Fruit fly (Drosophila melanogaster) whole organism, embryonic: ENCODE measurements around the gene IntS4.

Experiments
- Abd-B ChIP-seq: fragments of 200-800 bp; sonication (Bioruptor generic); optimal IDR thresholded peaks from 2 replicates; lab custom pipeline; 2018; ENCODE audit warnings: missing biosample characterization, mild to moderate bottlenecking, missing genetic modification characterization, moderate library complexity
- CG12744 ChIP-seq: fragments of 200-800 bp; sonication (Bioruptor generic); optimal IDR thresholded peaks from 2 replicates; lab custom pipeline; 2016; ENCODE audit warnings: missing biosample characterization, missing genetic modification characterization
- CG15269 ChIP-seq: fragments of 200-800 bp; sonication (Bioruptor generic); optimal IDR thresholded peaks from 2 replicates; lab custom pipeline; 2018; ENCODE audit warnings: missing biosample characterization, mild to moderate bottlenecking, missing genetic modification characterization, moderate library complexity
- CG15479 ChIP-seq: fragments of 200-800 bp; sonication (Bioruptor generic); optimal IDR thresholded peaks from 3 replicates; lab custom pipeline; 2019; ENCODE audit warnings: missing biosample characterization, mild to moderate bottlenecking, missing genetic modification characterization, moderate library complexity
- CG6272 ChIP-seq: fragments of 200-800 bp; sonication (Bioruptor generic); IDR thresholded peaks from 2 replicates; pipeline ENCODE4 v1.3.6; 2022; ENCODE audit warnings: missing biosample characterization, missing genetic modification characterization
- CG7987 ChIP-seq: fragments of 200-800 bp; sonication (Bioruptor generic); optimal IDR thresholded peaks from 2 replicates; lab custom pipeline; 2018; ENCODE audit warnings: missing biosample characterization, mild to moderate bottlenecking, missing genetic modification characterization, moderate library complexity
- CG9932 ChIP-seq: fragments of 200-800 bp; sonication (Bioruptor generic); IDR thresholded peaks from 2 replicates; pipeline ENCODE4 v1.3.6; 2022; ENCODE audit warnings: missing biosample characterization, missing genetic modification characterization
- D19B ChIP-seq: fragments of 200-800 bp; sonication (Bioruptor generic); optimal IDR thresholded peaks from 2 replicates; lab custom pipeline; 2017; ENCODE audit warnings: missing biosample characterization, mild to moderate bottlenecking, missing genetic modification characterization
- Hr3 ChIP-seq: fragments of 200-800 bp; sonication (Bioruptor generic); optimal IDR thresholded peaks from 3 replicates; lab custom pipeline; 2016; ENCODE audit warnings: missing biosample characterization, missing genetic modification characterization
- Jarid2 ChIP-seq: fragments of 200-800 bp; sonication (Bioruptor generic); optimal IDR thresholded peaks from 3 replicates; lab custom pipeline; 2017; ENCODE audit warnings: mild to moderate bottlenecking, missing biosample characterization, missing genetic modification reagents, missing genetic modification characterization
- cato ChIP-seq: fragments of 200-800 bp; sonication (Bioruptor generic); optimal IDR thresholded peaks from 2 replicates; lab custom pipeline; 2016; ENCODE audit warnings: missing biosample characterization, missing genetic modification characterization, borderline replicate concordance
- fd102C ChIP-seq: fragments of 200-800 bp; sonication (Bioruptor generic); optimal IDR thresholded peaks from 2 replicates; lab custom pipeline; 2018; ENCODE audit warnings: missing biosample characterization, mild to moderate bottlenecking, missing genetic modification characterization, moderate library complexity
- gro ChIP-seq: fragments of 200-800 bp; sonication (Bioruptor generic); optimal IDR thresholded peaks from 2 replicates; lab custom pipeline; 2016; ENCODE audit warnings: missing biosample characterization, missing genetic modification characterization
- odd ChIP-seq: fragments of 200-800 bp; sonication (Bioruptor generic); optimal IDR thresholded peaks from 2 replicates; lab custom pipeline; 2017; ENCODE audit warnings: missing biosample characterization, mild to moderate bottlenecking, missing genetic modification characterization

DNA sequence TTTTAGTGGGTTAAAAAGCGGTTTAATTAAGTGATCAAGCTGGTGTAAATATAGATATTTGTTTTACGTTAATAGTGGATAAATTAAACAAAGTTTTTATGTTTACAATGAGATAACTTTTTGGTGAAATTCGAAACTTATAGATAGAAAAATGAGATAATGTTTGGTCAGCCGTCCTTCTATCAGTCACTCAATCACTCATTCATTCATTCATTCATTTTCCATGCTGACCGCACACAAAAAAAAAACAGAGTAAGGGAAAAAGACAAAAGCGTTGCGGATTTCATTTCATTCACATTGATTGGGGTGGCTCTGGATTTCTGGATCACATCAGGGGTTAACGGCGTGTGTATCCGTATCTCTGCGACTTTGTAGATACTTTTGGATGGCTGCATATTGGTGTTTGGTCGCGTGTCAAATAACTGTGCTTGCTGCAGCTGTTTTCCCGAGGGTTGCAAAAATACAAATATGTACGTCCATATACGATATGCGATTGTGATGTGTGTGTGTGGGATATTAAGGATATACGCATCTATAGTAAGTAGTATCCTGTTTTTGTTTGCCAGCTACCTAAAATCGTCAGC lies 34.9 kb downstream of the IntS4 start:
- TF ChIP-seq fd102C (GFP tag; lab: Kevin White, UChicago) (no peak), D19B (GFP tag; lab: Kevin White, UChicago) (no peak), CG12744 (GFP tag; lab: Kevin White, UChicago) (no peak), Jarid2 (no peak), CG9932 (GFP tag; lab: Robert Waterston, UW) (no peak), cato (GFP tag; lab: Kevin White, UChicago) (no peak), Hr3 (no peak), CG7987 (GFP tag; lab: Kevin White, UChicago) (no peak), odd (no peak), Abd-B (no peak), CG6272 (GFP tag; lab: Robert Waterston, UW) (no peak), CG15479 (GFP tag; lab: Kevin White, UChicago) (no peak), gro (GFP tag; lab: Kevin White, UChicago) (no peak), CG15269 (tag; lab: Kevin White, UChicago) (no peak)
